Fruit fly (Drosophila melanogaster) Kc167 (cell line): Measurements from ENCODE around the gene RhoGEF64C.

Experiments
- Myc ChIP-seq: fragments of >200 bp; optimal IDR thresholded peaks from 2 replicates; lab custom pipeline; 2017; ENCODE audit warnings: missing external identifiers
- Sin3A ChIP-seq: fragments of >200 bp; optimal IDR thresholded peaks from 2 replicates; lab custom pipeline; 2018; ENCODE audit warnings: missing external identifiers
- h ChIP-seq: fragments of >200 bp; optimal IDR thresholded peaks from 3 replicates; lab custom pipeline; 2018; ENCODE audit warnings: missing external identifiers
- insv ChIP-seq: fragments of >200 bp; optimal IDR thresholded peaks from 3 replicates; lab custom pipeline; 2018; ENCODE audit warnings: missing external identifiers
- psq ChIP-seq: fragments of >200 bp; optimal IDR thresholded peaks from 2 replicates; lab custom pipeline; 2017; ENCODE audit warnings: missing external identifiers
- ttk ChIP-seq: sonication (Bioruptor generic); optimal IDR thresholded peaks from 2 replicates; lab custom pipeline; 2017; ENCODE audit warnings: missing external identifiers

dm6 chr3L:4824356-4825138 lies 132.0 kb downstream of the RhoGEF64C start:
- TF ChIP-seq Sin3A (no peak), h (lab: Kevin White, UChicago) (no peak), psq (lab: Kevin White, UChicago) (no peak), ttk (lab: Kevin White, UChicago) (no peak), Myc (lab: Kevin White, UChicago) (no peak), insv (lab: Kevin White, UChicago) (no peak)
